Worm (Caenorhabditis elegans): ENCODE results near the gene C45B2.3.

- no peak for TF ChIP-seq lin-39 (tag; optimal IDR thresholded peaks at IDR 0.05)
- TF ChIP-seq ztf-4 (tag; optimal IDR thresholded peaks at IDR 0.05): no peak
- TF ChIP-seq zag-1 (tag; optimal IDR thresholded peaks at IDR 0.05): no peak
- TF ChIP-seq nhr-77 (tag; optimal IDR thresholded peaks at IDR 0.05): no peak
- TF ChIP-seq nhr-11 (tag; optimal IDR thresholded peaks at IDR 0.05): no peak
- no peak for TF ChIP-seq pqm-1 (tag; optimal IDR thresholded peaks at IDR 0.05)
- no peak for TF ChIP-seq lin-15B (tag; optimal IDR thresholded peaks at IDR 0.05)
- TF ChIP-seq nhr-76 (tag; optimal IDR thresholded peaks at IDR 0.05): no peak
- TF ChIP-seq nhr-25 (tag; optimal IDR thresholded peaks at IDR 0.05): no peak
- no peak for TF ChIP-seq skn-1 (tag; optimal IDR thresholded peaks at IDR 0.05)
- TF ChIP-seq lsy-12 (tag; optimal IDR thresholded peaks at IDR 0.05): no peak
- TF ChIP-seq elt-1 (tag; optimal IDR thresholded peaks at IDR 0.05): no peak
- no peak for TF ChIP-seq fos-1 (tag; optimal IDR thresholded peaks at IDR 0.05)
- no peak for TF ChIP-seq fkh-10 (GFP tag; optimal IDR thresholded peaks at IDR 0.05)
Observed at ce11 chrX:6081793-6082192, 967 bp upstream of the C45B2.3 start.

Measured in whole organism, L3 larva.